Worm (Caenorhabditis elegans): Measurements from ENCODE around the gene T08B6.1.

Gene T08B6.1

DNA sequence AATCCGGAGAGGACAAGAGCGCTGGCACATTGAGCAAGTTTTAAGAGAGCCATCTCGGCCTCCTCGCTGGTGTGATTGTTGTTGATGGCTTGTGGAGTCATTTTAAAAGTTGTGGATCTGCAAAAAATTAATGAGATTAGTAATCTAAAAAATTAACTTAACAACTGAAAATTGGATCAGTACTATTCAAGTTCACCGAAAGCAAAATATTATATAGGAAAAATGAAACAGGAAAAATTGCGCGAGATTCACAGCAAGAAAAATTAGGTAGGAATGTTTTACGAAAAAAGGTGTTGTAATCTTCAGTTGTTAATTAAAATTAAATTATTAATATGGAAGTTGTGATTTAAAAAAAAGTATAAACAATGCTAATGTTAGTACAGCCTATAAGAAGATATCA, at the start of gene T08B6.1:
Gene T08B6.1, minus strand, starts transcription at position 101 of the 400 bp plus-strand sequence.
- no peak for TF ChIP-seq ztf-23 (GFP tag; IDR thresholded peaks at IDR 0.05)
- no peak for TF ChIP-seq med-1 (GFP tag; optimal IDR thresholded peaks at IDR 0.05; ENCODE audit: insufficient read depth)
- TF ChIP-seq klf-2 (GFP tag; conservative IDR thresholded peaks at IDR 0.05) = no peak
- no peak for TF ChIP-seq cog-1 (tag; optimal IDR thresholded peaks at IDR 0.05)
- TF ChIP-seq T22C8.4 (GFP tag; IDR thresholded peaks at IDR 0.05) = no peak
- no peak for TF ChIP-seq flt-1 (GFP tag; IDR thresholded peaks at IDR 0.05)
- no peak for TF ChIP-seq tab-1 (GFP tag; IDR thresholded peaks at IDR 0.05)
- no peak for TF ChIP-seq ref-1 (GFP tag; conservative IDR thresholded peaks at IDR 0.05)
- TF ChIP-seq ztf-29 (GFP tag; IDR thresholded peaks at IDR 0.05) = no peak

DNA sequence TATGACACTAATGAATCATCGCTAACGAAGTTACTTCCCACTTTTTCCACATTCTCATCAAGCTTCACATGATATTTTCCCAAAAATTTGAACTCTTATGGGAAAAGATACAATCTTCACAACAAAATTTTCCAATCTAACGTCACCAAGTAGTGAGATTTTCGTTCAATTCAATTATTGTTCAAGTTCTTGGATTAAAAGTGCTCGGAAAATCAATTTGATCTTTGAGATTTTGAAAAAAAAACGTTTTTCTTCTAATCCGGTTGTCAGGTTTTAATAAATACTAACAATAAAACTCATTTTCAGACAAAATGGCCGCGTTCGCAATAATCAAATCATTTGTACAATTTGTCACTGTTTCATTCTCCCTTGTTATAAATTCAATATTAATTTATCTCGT, 46.9 kb upstream of the T08B6.1 start, which contains the start of gene str-153:
Gene str-153, plus strand, starts transcription at position 301 of the 400 bp plus-strand sequence.
- no peak for TF ChIP-seq ref-1 (GFP tag; conservative IDR thresholded peaks at IDR 0.05)
- TF ChIP-seq cog-1 (tag; optimal IDR thresholded peaks at IDR 0.05) = no peak
- TF ChIP-seq ztf-23 (GFP tag; IDR thresholded peaks at IDR 0.05) = no peak
- no peak for TF ChIP-seq klf-2 (GFP tag; conservative IDR thresholded peaks at IDR 0.05)
- no peak for TF ChIP-seq flt-1 (GFP tag; IDR thresholded peaks at IDR 0.05)
- TF ChIP-seq med-1 (GFP tag; optimal IDR thresholded peaks at IDR 0.05; ENCODE audit: insufficient read depth) = no peak
- TF ChIP-seq T22C8.4 (GFP tag; IDR thresholded peaks at IDR 0.05) = no peak
- no peak for TF ChIP-seq ztf-29 (GFP tag; IDR thresholded peaks at IDR 0.05)
- TF ChIP-seq tab-1 (GFP tag; IDR thresholded peaks at IDR 0.05) = no peak

DNA sequence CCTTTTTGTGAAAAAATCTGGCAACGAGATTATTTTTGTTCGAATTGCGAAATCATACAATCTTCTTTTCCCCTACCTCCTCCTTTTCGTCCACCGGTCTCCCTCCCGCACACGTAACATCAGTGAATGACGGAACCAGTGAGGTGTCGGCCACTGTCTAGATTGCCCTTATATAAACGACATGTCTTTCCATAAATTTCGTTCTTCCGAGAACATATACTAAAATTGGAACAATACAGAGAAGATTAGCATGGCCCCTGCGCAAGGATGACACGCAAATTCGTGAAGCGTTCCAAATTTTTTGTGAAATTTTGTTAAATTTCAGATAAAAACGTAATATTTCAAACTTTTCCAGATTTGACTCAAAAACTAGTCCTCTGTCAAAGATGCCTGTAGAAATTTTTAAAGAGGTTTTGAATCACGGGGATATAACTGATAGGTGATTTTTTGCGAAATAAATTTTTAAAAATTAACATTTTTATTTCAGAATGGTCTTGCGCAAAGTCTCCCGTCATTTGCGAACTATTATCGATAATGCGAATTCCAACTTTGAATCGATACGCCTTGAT, 43.7 kb upstream of the T08B6.1 start:
- TF ChIP-seq cog-1 (tag; optimal IDR thresholded peaks at IDR 0.05) (no peak), klf-2 (GFP tag; conservative IDR thresholded peaks at IDR 0.05) (no peak), med-1 (GFP tag; optimal IDR thresholded peaks at IDR 0.05; ENCODE audit: insufficient read depth) (no peak), tab-1 (GFP tag; IDR thresholded peaks at IDR 0.05) (no peak), ztf-23 (GFP tag; IDR thresholded peaks at IDR 0.05) (no peak), ztf-29 (GFP tag; IDR thresholded peaks at IDR 0.05) (no peak), T22C8.4 (GFP tag; IDR thresholded peaks at IDR 0.05) (no peak)

DNA sequence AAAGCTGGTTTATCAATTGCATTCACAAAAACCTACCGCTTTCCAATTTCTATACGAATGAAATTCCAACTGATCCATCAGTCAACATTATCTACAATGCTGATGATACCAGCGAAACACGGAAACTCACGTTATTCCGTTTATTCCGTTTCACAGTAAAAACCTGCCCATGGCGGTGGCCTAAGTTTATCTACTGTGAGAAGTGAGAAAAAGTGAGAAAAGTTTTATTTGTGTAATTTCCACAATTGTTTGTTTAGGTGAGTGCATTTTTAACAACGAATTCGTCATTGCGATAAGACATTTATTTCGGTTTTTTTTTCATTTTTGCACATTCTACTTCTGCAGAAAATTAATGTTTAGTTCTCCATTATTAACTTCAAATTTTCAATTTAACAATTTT, 42.9 kb upstream of the T08B6.1 start, which contains the start of gene Y9C9A.8:
Gene Y9C9A.8, plus strand, starts transcription at position 301 of the 400 bp plus-strand sequence.
- TF ChIP-seq med-1 (GFP tag; optimal IDR thresholded peaks at IDR 0.05; ENCODE audit: insufficient read depth) (no peak), ztf-29 (GFP tag; IDR thresholded peaks at IDR 0.05) (no peak), ref-1 (GFP tag; conservative IDR thresholded peaks at IDR 0.05) (no peak), cog-1 (tag; optimal IDR thresholded peaks at IDR 0.05) (no peak), klf-2 (GFP tag; conservative IDR thresholded peaks at IDR 0.05) (no peak)

DNA sequence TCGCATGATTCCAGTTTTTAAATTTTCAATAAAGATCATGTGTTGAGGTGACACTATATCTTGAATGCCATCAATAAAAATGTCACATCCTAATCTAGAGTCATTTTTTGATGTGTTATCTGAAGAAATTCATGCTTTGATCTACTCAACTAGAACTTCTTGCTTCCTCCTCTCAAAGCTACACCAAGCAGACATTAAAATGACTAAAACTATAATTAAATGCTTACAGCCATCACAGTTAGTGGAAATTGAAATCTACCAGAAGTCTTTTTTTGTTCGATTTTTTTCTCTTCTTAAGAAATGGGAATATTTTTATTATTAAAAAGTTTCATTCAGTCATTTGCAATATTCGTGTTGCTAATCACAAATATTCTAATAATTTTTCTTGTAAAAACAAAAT, 30.6 kb upstream of the T08B6.1 start, which contains the start of gene str-158:
Gene str-158, plus strand, starts transcription at position 301 of the 400 bp plus-strand sequence.
- TF ChIP-seq tab-1 (GFP tag; IDR thresholded peaks at IDR 0.05) = no peak
- TF ChIP-seq ztf-29 (GFP tag; IDR thresholded peaks at IDR 0.05) = no peak
- no peak for TF ChIP-seq ztf-23 (GFP tag; IDR thresholded peaks at IDR 0.05)
- TF ChIP-seq klf-2 (GFP tag; conservative IDR thresholded peaks at IDR 0.05) = no peak
- no peak for TF ChIP-seq flt-1 (GFP tag; IDR thresholded peaks at IDR 0.05)
- no peak for TF ChIP-seq cog-1 (tag; optimal IDR thresholded peaks at IDR 0.05)
- TF ChIP-seq T22C8.4 (GFP tag; IDR thresholded peaks at IDR 0.05) = no peak
- TF ChIP-seq med-1 (GFP tag; optimal IDR thresholded peaks at IDR 0.05; ENCODE audit: insufficient read depth) = no peak
- no peak for TF ChIP-seq ref-1 (GFP tag; conservative IDR thresholded peaks at IDR 0.05)

DNA sequence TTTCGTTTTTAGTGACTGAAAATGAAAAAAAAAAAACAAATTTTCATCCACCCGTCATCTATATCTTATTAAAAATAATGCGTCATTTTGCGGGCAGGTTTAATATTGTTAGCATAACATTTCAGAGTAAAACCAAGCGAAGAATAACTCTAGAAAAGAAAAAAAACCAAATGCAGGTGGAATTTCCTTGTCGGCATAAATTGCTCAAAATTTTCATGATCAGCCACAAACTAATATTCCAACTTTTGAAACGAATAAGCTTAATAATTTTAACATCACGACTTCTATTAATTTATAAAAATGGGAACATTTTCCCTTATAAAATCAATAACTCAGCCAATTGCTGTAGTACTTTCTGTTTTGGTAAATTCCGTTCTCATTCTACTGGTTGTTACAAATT, 28.5 kb upstream of the T08B6.1 start, which contains the start of gene str-155:
Gene str-155, plus strand, starts transcription at position 301 of the 400 bp plus-strand sequence.
- TF ChIP-seq tab-1 (GFP tag; IDR thresholded peaks at IDR 0.05) (no peak), T22C8.4 (GFP tag; IDR thresholded peaks at IDR 0.05) (no peak), ztf-23 (GFP tag; IDR thresholded peaks at IDR 0.05) (no peak), med-1 (GFP tag; optimal IDR thresholded peaks at IDR 0.05; ENCODE audit: insufficient read depth) (no peak), klf-2 (GFP tag; conservative IDR thresholded peaks at IDR 0.05) (no peak), cog-1 (tag; optimal IDR thresholded peaks at IDR 0.05) (no peak), ref-1 (GFP tag; conservative IDR thresholded peaks at IDR 0.05) (no peak), ztf-29 (GFP tag; IDR thresholded peaks at IDR 0.05) (no peak), flt-1 (GFP tag; IDR thresholded peaks at IDR 0.05) (no peak)

DNA sequence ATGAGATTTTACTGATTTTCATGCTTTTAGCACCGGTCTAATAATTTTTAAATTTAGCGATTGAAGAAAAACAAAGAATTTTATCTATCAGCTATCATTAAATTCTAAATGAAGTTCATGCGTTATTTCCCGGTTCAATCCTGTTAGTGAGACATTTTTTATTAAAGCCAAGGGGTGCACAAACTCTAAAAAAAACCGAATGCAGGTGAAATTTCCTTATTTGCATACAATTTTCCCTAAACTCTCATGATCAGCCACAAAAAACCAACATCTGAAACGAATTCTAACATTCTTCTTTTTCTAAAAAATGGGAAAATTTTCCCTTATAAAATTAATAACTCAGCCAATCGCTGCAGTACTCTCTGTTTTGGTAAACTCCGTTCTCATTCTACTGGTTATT, 25.9 kb upstream of the T08B6.1 start, which contains the start of gene str-156:
Gene str-156, plus strand, starts transcription at position 301 of the 400 bp plus-strand sequence.
- TF ChIP-seq ztf-29 (GFP tag; IDR thresholded peaks at IDR 0.05) (no peak), flt-1 (GFP tag; IDR thresholded peaks at IDR 0.05) (no peak), klf-2 (GFP tag; conservative IDR thresholded peaks at IDR 0.05) (no peak), cog-1 (tag; optimal IDR thresholded peaks at IDR 0.05) (no peak), T22C8.4 (GFP tag; IDR thresholded peaks at IDR 0.05) (no peak), ref-1 (GFP tag; conservative IDR thresholded peaks at IDR 0.05) (no peak)

DNA sequence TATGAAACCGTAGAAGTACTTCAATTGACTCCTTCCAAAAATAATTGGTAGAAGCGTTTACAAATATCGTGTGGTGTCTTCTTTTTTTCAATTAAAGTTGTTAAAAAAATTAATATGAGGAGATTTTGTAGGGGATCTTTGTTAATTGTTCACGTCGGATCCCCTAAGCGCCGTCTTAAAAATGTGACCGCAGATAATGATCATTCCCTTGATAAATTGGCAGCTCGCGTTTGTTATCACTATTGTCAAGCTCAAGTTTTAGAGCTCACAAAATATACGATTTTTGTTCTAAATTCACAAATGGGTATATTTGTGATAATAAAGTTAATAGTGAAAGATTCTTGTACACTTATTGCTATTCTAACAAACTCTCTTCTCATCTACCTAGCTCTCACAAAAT, 21.9 kb upstream of the T08B6.1 start, which contains the start of gene str-159:
Gene str-159, plus strand, starts transcription at position 301 of the 400 bp plus-strand sequence.
- TF ChIP-seq flt-1 (GFP tag; IDR thresholded peaks at IDR 0.05) = no peak
- TF ChIP-seq med-1 (GFP tag; optimal IDR thresholded peaks at IDR 0.05; ENCODE audit: insufficient read depth) = no peak
- TF ChIP-seq tab-1 (GFP tag; IDR thresholded peaks at IDR 0.05) = no peak
- TF ChIP-seq cog-1 (tag; optimal IDR thresholded peaks at IDR 0.05) = no peak
- no peak for TF ChIP-seq ref-1 (GFP tag; conservative IDR thresholded peaks at IDR 0.05)
- TF ChIP-seq klf-2 (GFP tag; conservative IDR thresholded peaks at IDR 0.05) = no peak
- TF ChIP-seq T22C8.4 (GFP tag; IDR thresholded peaks at IDR 0.05) = no peak
- no peak for TF ChIP-seq ztf-29 (GFP tag; IDR thresholded peaks at IDR 0.05)
- no peak for TF ChIP-seq ztf-23 (GFP tag; IDR thresholded peaks at IDR 0.05)

DNA sequence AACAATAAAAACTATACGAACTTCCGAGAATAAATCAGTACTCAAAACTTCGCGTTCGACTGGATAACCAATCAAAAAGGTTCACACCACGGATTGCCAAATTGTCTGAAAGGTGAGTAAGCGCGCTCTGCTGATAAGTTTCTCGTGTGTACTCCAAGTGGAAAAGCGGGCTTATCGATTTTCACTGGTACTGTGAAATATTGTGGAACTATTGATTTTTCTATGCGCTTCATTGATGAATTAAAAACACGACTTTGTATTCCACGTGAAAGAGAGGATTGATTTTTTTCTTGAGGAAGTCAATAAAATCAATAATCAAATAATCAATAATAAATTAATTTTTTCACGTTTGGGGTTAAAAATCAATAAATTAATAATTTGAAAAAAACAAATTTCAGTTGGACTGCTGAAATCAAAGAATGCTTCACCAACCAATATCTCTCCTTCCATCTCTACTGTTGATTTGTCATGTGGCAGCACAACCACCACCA, 18.5 kb upstream of the T08B6.1 start, which contains the start of gene T08B6.4:
Gene T08B6.4, plus strand, starts transcription at position 51 of the 491 bp plus-strand sequence.
- TF ChIP-seq ref-1 (GFP tag; conservative IDR thresholded peaks at IDR 0.05) (no peak), cog-1 (tag; optimal IDR thresholded peaks at IDR 0.05) (no peak), T22C8.4 (GFP tag; IDR thresholded peaks at IDR 0.05) (peak; percentile 67), klf-2 (GFP tag; conservative IDR thresholded peaks at IDR 0.05) (no peak), ztf-23 (GFP tag; IDR thresholded peaks at IDR 0.05) (no peak), tab-1 (GFP tag; IDR thresholded peaks at IDR 0.05) (no peak)

Measured in whole organism, midembryonic.